Worm (Caenorhabditis elegans) whole organism, L3 larva: ENCODE results near the gene T06E8.8.
A peak's percentile ranks its signal among the peaks of the same experiment; 100 is the strongest.

Source experiments
- ama-1 ChIP-seq: fragments of 150-350 bp; optimal IDR thresholded peaks from 2 replicates; lab custom pipeline; 2018
- daf-12 ChIP-seq: fragments of 150-350 bp; optimal IDR thresholded peaks from 2 replicates; lab custom pipeline; 2014; ENCODE audit warnings: missing biosample characterization, missing genetic modification reagents, missing genetic modification characterization
- egl-27 ChIP-seq: sonication (generic microtip); optimal IDR thresholded peaks from 4 replicates; lab custom pipeline; 2017; ENCODE audit warnings: missing biosample characterization, missing genetic modification reagents, missing genetic modification characterization
- elt-1 ChIP-seq: fragments of 150-350 bp; optimal IDR thresholded peaks from 2 replicates; lab custom pipeline; 2014; ENCODE audit warnings: missing biosample characterization, missing genetic modification characterization
- fkh-10 ChIP-seq: sonication (generic microtip); optimal IDR thresholded peaks from 2 replicates; lab custom pipeline; 2017; ENCODE audit warnings: missing biosample characterization, missing genetic modification reagents, missing genetic modification characterization
- jun-1 ChIP-seq: fragments of 150-350 bp; optimal IDR thresholded peaks from 2 replicates; lab custom pipeline; 2014; ENCODE audit warnings: missing biosample characterization, missing genetic modification reagents, missing genetic modification characterization
- nhr-11 ChIP-seq: fragments of 150-350 bp; optimal IDR thresholded peaks from 2 replicates; lab custom pipeline; 2014; ENCODE audit warnings: missing biosample characterization, missing genetic modification characterization
- nhr-237 ChIP-seq: fragments of 150-350 bp; optimal IDR thresholded peaks from 2 replicates; lab custom pipeline; 2014; ENCODE audit warnings: missing biosample characterization, missing genetic modification characterization
- nhr-28 ChIP-seq: fragments of 150-350 bp; optimal IDR thresholded peaks from 2 replicates; lab custom pipeline; 2014; ENCODE audit warnings: missing biosample characterization, missing genetic modification characterization
- pqm-1 ChIP-seq: fragments of 150-350 bp; optimal IDR thresholded peaks from 2 replicates; lab custom pipeline; 2017; ENCODE audit warnings: missing biosample characterization, missing genetic modification characterization, inconsistent platforms
- sea-2 ChIP-seq: fragments of 150-350 bp; sonication (generic microtip); optimal IDR thresholded peaks from 4 replicates; lab custom pipeline; 2014; ENCODE audit warnings: missing biosample characterization, missing genetic modification reagents, missing genetic modification characterization
- unc-39 ChIP-seq: sonication (generic microtip); optimal IDR thresholded peaks from 4 replicates; lab custom pipeline; 2017; ENCODE audit warnings: missing biosample characterization, missing genetic modification characterization
- unc-62 ChIP-seq: fragments of 150-350 bp; sonication (generic microtip); optimal IDR thresholded peaks from 4 replicates; lab custom pipeline; 2014; ENCODE audit warnings: missing biosample characterization, missing genetic modification reagents, missing genetic modification characterization
- zag-1 ChIP-seq: fragments of 150-350 bp; optimal IDR thresholded peaks from 2 replicates; lab custom pipeline; 2014; ENCODE audit warnings: missing biosample characterization, missing genetic modification characterization

ce11 chrV:10043234-10043796 lies at the start of gene T06E8.8:
- no peak for TF ChIP-seq elt-1 (tag; lab: Kevin White, UChicago)
- peak; percentile 65 for TF ChIP-seq jun-1 (tag; lab: Kevin White, UChicago)
- TF ChIP-seq pqm-1 (tag; lab: Kevin White, UChicago): no peak
- TF ChIP-seq unc-62 (GFP tag; lab: Kevin White, UChicago): no peak
- TF ChIP-seq sea-2 (GFP tag; lab: Kevin White, UChicago): no peak
- TF ChIP-seq nhr-11: no peak
- no peak for TF ChIP-seq egl-27 (tag; lab: Kevin White, UChicago)
- no peak for TF ChIP-seq daf-12 (tag; lab: Kevin White, UChicago)
- TF ChIP-seq nhr-28 (tag; lab: Kevin White, UChicago): no peak
- no peak for TF ChIP-seq ama-1
- TF ChIP-seq fkh-10: no peak
- TF ChIP-seq zag-1 (tag; lab: Kevin White, UChicago): no peak
- TF ChIP-seq nhr-237 (tag; lab: Kevin White, UChicago): no peak
- no peak for TF ChIP-seq unc-39 (tag; lab: Kevin White, UChicago)
